Fruit fly (Drosophila melanogaster) whole organism, embryonic: Measurements from ENCODE around the gene MAGE.

ENCODE experiments used
- Atf6 ChIP-seq: fragments of 200-800 bp; sonication (Bioruptor generic); IDR thresholded peaks from 2 replicates; pipeline ENCODE4 v1.3.6; 2022; ENCODE audit warnings: missing biosample characterization, missing genetic modification characterization
- B-H1 ChIP-seq: fragments of 200-800 bp; sonication (Bioruptor generic); IDR thresholded peaks from 3 replicates; pipeline ENCODE4 v1.3.6; 2022; ENCODE audit warnings: missing biosample characterization, missing genetic modification characterization
- BEAF-32 ChIP-seq: fragments of 200-800 bp; sonication (Bioruptor generic); optimal IDR thresholded peaks from 3 replicates; lab custom pipeline; 2017; ENCODE audit warnings: missing biosample characterization, missing genetic modification characterization, mild to moderate bottlenecking, moderate library complexity, missing genetic modification reagents
- Bdp1 ChIP-seq: fragments of 200-800 bp; sonication (Bioruptor generic); optimal IDR thresholded peaks from 3 replicates; lab custom pipeline; 2016; ENCODE audit warnings: missing biosample characterization, missing genetic modification characterization
- C15 ChIP-seq: fragments of 200-800 bp; sonication (Bioruptor generic); IDR thresholded peaks from 3 replicates; pipeline ENCODE4 v1.3.6; 2022; ENCODE audit warnings: missing biosample characterization, missing genetic modification characterization
- CG10147 ChIP-seq: fragments of 200-800 bp; sonication (Bioruptor generic); optimal IDR thresholded peaks from 2 replicates; lab custom pipeline; 2019; ENCODE audit warnings: missing biosample characterization, mild to moderate bottlenecking, missing genetic modification characterization, moderate library complexity
- CG10431 ChIP-seq: fragments of 200-800 bp; sonication (Bioruptor generic); optimal IDR thresholded peaks from 3 replicates; lab custom pipeline; 2018; ENCODE audit warnings: missing biosample characterization, mild to moderate bottlenecking, missing genetic modification characterization
- CG12104 ChIP-seq: fragments of 200-800 bp; sonication (Bioruptor generic); optimal IDR thresholded peaks from 3 replicates; lab custom pipeline; 2016; ENCODE audit warnings: missing biosample characterization, missing genetic modification characterization
- CG17359 ChIP-seq: fragments of 200-800 bp; sonication (Bioruptor generic); optimal IDR thresholded peaks from 3 replicates; lab custom pipeline; 2018; ENCODE audit warnings: missing biosample characterization, mild to moderate bottlenecking, missing genetic modification characterization, moderate library complexity
- CG2129 ChIP-seq: fragments of 200-800 bp; sonication (Bioruptor generic); IDR thresholded peaks from 2 replicates; pipeline ENCODE4 v1.3.6; 2022; ENCODE audit warnings: missing biosample characterization, missing genetic modification characterization; ENCODE audit not compliant: partially characterized antibody
- CG2875 ChIP-seq: fragments of 200-800 bp; sonication (Bioruptor generic); optimal IDR thresholded peaks from 2 replicates; lab custom pipeline; 2017; ENCODE audit warnings: missing biosample characterization, mild to moderate bottlenecking, missing genetic modification characterization, missing genetic modification reagents
- CG34422 ChIP-seq: fragments of 200-800 bp; sonication (Bioruptor generic); IDR thresholded peaks from 3 replicates; pipeline ENCODE4 v1.3.6; 2022; ENCODE audit warnings: missing biosample characterization, missing genetic modification characterization
- CG3847 ChIP-seq: fragments of 200-800 bp; sonication (Bioruptor generic); IDR thresholded peaks from 2 replicates; pipeline ENCODE4 v1.3.6; 2022; ENCODE audit warnings: missing biosample characterization, missing genetic modification characterization
- CG43689 ChIP-seq: fragments of 200-800 bp; sonication (Bioruptor generic); IDR thresholded peaks from 2 replicates; pipeline ENCODE4 v1.3.6; 2022; ENCODE audit warnings: missing biosample characterization, missing genetic modification characterization
- CG4730 ChIP-seq: fragments of 200-800 bp; sonication (Bioruptor generic); IDR thresholded peaks from 2 replicates; pipeline ENCODE4 v1.3.6; 2022; ENCODE audit warnings: missing biosample characterization, missing genetic modification characterization
- CG5180 ChIP-seq: fragments of 200-800 bp; sonication (Bioruptor generic); optimal IDR thresholded peaks from 3 replicates; lab custom pipeline; 2017; ENCODE audit warnings: missing biosample characterization, missing genetic modification characterization, mild to moderate bottlenecking, moderate library complexity, missing genetic modification reagents
- CG6765 ChIP-seq: fragments of 200-800 bp; sonication (Bioruptor generic); optimal IDR thresholded peaks from 3 replicates; lab custom pipeline; 2017; ENCODE audit warnings: missing biosample characterization, mild to moderate bottlenecking, missing genetic modification characterization
- CG6791 ChIP-seq: fragments of 200-800 bp; sonication (Bioruptor generic); IDR thresholded peaks from 3 replicates; pipeline ENCODE4 v1.3.6; 2022; ENCODE audit warnings: missing biosample characterization, missing genetic modification characterization; ENCODE audit not compliant: partially characterized antibody
- CG7745 ChIP-seq: fragments of 200-800 bp; sonication (Bioruptor generic); optimal IDR thresholded peaks from 2 replicates; lab custom pipeline; 2018; ENCODE audit warnings: missing biosample characterization, mild to moderate bottlenecking, missing genetic modification characterization, moderate library complexity
- CG7963 ChIP-seq: fragments of 200-800 bp; sonication (Bioruptor generic); IDR thresholded peaks from 3 replicates; pipeline ENCODE4 v1.3.6; 2022; ENCODE audit warnings: missing biosample characterization, missing genetic modification characterization; ENCODE audit not compliant: partially characterized antibody
- CG8290 ChIP-seq, 3 experiments: fragments of 200-800 bp; sonication (Bioruptor generic); optimal IDR thresholded peaks; 2 replicates each; lab custom pipeline; 2016 to 2019; ENCODE audit warnings: missing biosample characterization in 3 of 3, missing genetic modification characterization in 3 of 3, mild to moderate bottlenecking in 2 of 3, moderate library complexity in 1 of 3
- Dbx ChIP-seq: fragments of 200-800 bp; sonication (Bioruptor generic); IDR thresholded peaks from 3 replicates; pipeline ENCODE4 v1.3.6; 2022; ENCODE audit warnings: missing biosample characterization, missing genetic modification characterization
- E2f2 ChIP-seq: fragments of 200-800 bp; sonication (Bioruptor generic); IDR thresholded peaks from 2 replicates; pipeline ENCODE4 v1.3.6; 2022; ENCODE audit warnings: missing biosample characterization, missing genetic modification characterization
- Fer1 ChIP-seq: fragments of 200-800 bp; sonication (Bioruptor generic); optimal IDR thresholded peaks from 2 replicates; lab custom pipeline; 2017; ENCODE audit warnings: missing biosample characterization, mild to moderate bottlenecking, missing genetic modification characterization
- Gug ChIP-seq: fragments of 200-800 bp; sonication (Bioruptor generic); IDR thresholded peaks from 4 replicates; pipeline ENCODE4 v1.3.6; 2022; ENCODE audit warnings: missing biosample characterization, missing genetic modification characterization
- HLH3B ChIP-seq: fragments of 200-800 bp; sonication (Bioruptor generic); IDR thresholded peaks from 2 replicates; pipeline ENCODE4 v1.3.6; 2022; ENCODE audit warnings: missing biosample characterization, missing genetic modification characterization
- Jarid2 ChIP-seq: fragments of 200-800 bp; sonication (Bioruptor generic); optimal IDR thresholded peaks from 3 replicates; lab custom pipeline; 2017; ENCODE audit warnings: mild to moderate bottlenecking, missing biosample characterization, missing genetic modification reagents, missing genetic modification characterization
- Kr ChIP-seq: fragments of 200-800 bp; sonication (Bioruptor generic); optimal IDR thresholded peaks from 2 replicates; lab custom pipeline; 2017; ENCODE audit warnings: missing biosample characterization, mild to moderate bottlenecking, missing genetic modification characterization
- MBD-R2 ChIP-seq: fragments of 200-800 bp; sonication (Bioruptor generic); IDR thresholded peaks from 2 replicates; pipeline ENCODE4 v1.3.6; 2022; ENCODE audit warnings: missing biosample characterization, missing genetic modification characterization
- Mad ChIP-seq: fragments of 200-800 bp; sonication (Bioruptor generic); optimal IDR thresholded peaks from 2 replicates; lab custom pipeline; 2016; ENCODE audit warnings: missing biosample characterization, missing genetic modification characterization
- Med ChIP-seq: fragments of 200-800 bp; sonication (Bioruptor generic); peaks from one replicate; lab custom pipeline; 2016; ENCODE audit warnings: missing biosample characterization, missing genetic modification characterization, mild to moderate bottlenecking, inconsistent platforms, moderate library complexity
- NFAT ChIP-seq: fragments of 200-800 bp; sonication (Bioruptor generic); IDR thresholded peaks from 2 replicates; pipeline ENCODE4 v1.3.6; 2022; ENCODE audit warnings: missing biosample characterization, missing genetic modification characterization
- TFAM ChIP-seq: fragments of 200-800 bp; sonication (Bioruptor generic); optimal IDR thresholded peaks from 2 replicates; lab custom pipeline; 2017; ENCODE audit warnings: missing biosample characterization, missing genetic modification characterization, inconsistent platforms
- YL-1 ChIP-seq: fragments of 200-800 bp; sonication (Bioruptor generic); optimal IDR thresholded peaks from 3 replicates; lab custom pipeline; 2017; ENCODE audit warnings: missing biosample characterization, mild to moderate bottlenecking, missing genetic modification characterization
- ac ChIP-seq: fragments of 200-800 bp; sonication (Bioruptor generic); optimal IDR thresholded peaks from 3 replicates; lab custom pipeline; 2017; ENCODE audit warnings: missing biosample characterization, mild to moderate bottlenecking, missing genetic modification characterization
- bbx ChIP-seq: fragments of 200-800 bp; sonication (Bioruptor generic); IDR thresholded peaks from 2 replicates; pipeline ENCODE4 v1.3.6; 2022; ENCODE audit warnings: missing biosample characterization, missing genetic modification characterization; ENCODE audit not compliant: partially characterized antibody
- cas ChIP-seq: fragments of 200-800 bp; sonication (Bioruptor generic); IDR thresholded peaks from 2 replicates; pipeline ENCODE4 v1.3.6; 2022; ENCODE audit warnings: missing biosample characterization, missing genetic modification characterization
- chinmo ChIP-seq: fragments of 200-800 bp; sonication (Bioruptor generic); IDR thresholded peaks from 4 replicates; pipeline ENCODE4 v1.3.6; 2022; ENCODE audit warnings: missing biosample characterization, missing genetic modification characterization; ENCODE audit not compliant: partially characterized antibody
- chn ChIP-seq: fragments of 200-800 bp; sonication (Bioruptor generic); optimal IDR thresholded peaks from 2 replicates; lab custom pipeline; 2016; ENCODE audit warnings: missing biosample characterization, missing genetic modification characterization
- corto ChIP-seq: fragments of 200-800 bp; sonication (Bioruptor generic); optimal IDR thresholded peaks from 2 replicates; lab custom pipeline; 2016; ENCODE audit warnings: missing biosample characterization, mild to moderate bottlenecking, missing genetic modification characterization, moderate library complexity
- dimm ChIP-seq: fragments of 200-800 bp; sonication (Bioruptor generic); IDR thresholded peaks from 2 replicates; pipeline ENCODE4 v1.3.6; 2022; ENCODE audit warnings: missing biosample characterization, missing genetic modification characterization
- fru ChIP-seq: fragments of >200 bp; optimal IDR thresholded peaks from 2 replicates; lab custom pipeline; 2017
- h ChIP-seq: fragments of >200 bp; optimal IDR thresholded peaks from 2 replicates; lab custom pipeline; 2017
- kni ChIP-seq: fragments of 200-800 bp; sonication (Bioruptor generic); optimal IDR thresholded peaks from 3 replicates; lab custom pipeline; 2017; ENCODE audit warnings: mild to moderate bottlenecking, missing biosample characterization, missing genetic modification reagents, missing genetic modification characterization
- knrl ChIP-seq: fragments of 200-800 bp; sonication (Bioruptor generic); IDR thresholded peaks from 3 replicates; pipeline ENCODE4 v1.3.6; 2022; ENCODE audit warnings: missing biosample characterization, missing genetic modification characterization; ENCODE audit not compliant: partially characterized antibody
- lola ChIP-seq, 3 experiments: fragments of >200 bp in 2 of 3; fragments of 200-800 bp in 1 of 3; sonication (Bioruptor generic) in 1 of 3; optimal IDR thresholded peaks; 2 replicates each; lab custom pipeline; 2017 to 2019; ENCODE audit warnings: missing biosample characterization in 3 of 3, missing genetic modification characterization in 3 of 3, mild to moderate bottlenecking in 1 of 3, moderate library complexity in 1 of 3
- onecut ChIP-seq: fragments of 200-800 bp; sonication (Bioruptor generic); IDR thresholded peaks from 2 replicates; pipeline ENCODE4 v1.3.6; 2022; ENCODE audit warnings: missing biosample characterization, missing genetic modification characterization
- sens ChIP-seq: fragments of 200-800 bp; sonication (Bioruptor generic); peaks from one replicate; lab custom pipeline; 2016; ENCODE audit warnings: missing biosample characterization, missing genetic modification characterization
- ssp ChIP-seq: fragments of 200-800 bp; sonication (Bioruptor generic); IDR thresholded peaks from 2 replicates; pipeline ENCODE4 v1.3.6; 2022; ENCODE audit warnings: missing biosample characterization, missing genetic modification characterization
- trh ChIP-seq: fragments of 200-800 bp; sonication (Bioruptor generic); optimal IDR thresholded peaks from 2 replicates; lab custom pipeline; 2016; ENCODE audit warnings: missing biosample characterization, missing genetic modification characterization
- vvl ChIP-seq: fragments of 200-800 bp; sonication (Bioruptor generic); IDR thresholded peaks from 2 replicates; pipeline ENCODE4 v1.3.6; 2022; ENCODE audit warnings: missing biosample characterization, missing genetic modification characterization

MAGE gene

dm6 chr3R:7130827-7131226 is 24.2 kb downstream of the MAGE start (continued):
- TF ChIP-seq C15 (GFP tag; lab: Robert Waterston, UW) (no peak), cas (no peak), knrl (peak; percentile 86), Dbx (GFP tag; lab: Robert Waterston, UW) (0 out of 3 replicates have a peak, but pooled peaks have one; percentile 32), Mad (GFP tag; lab: Kevin White, UChicago) (no peak), NFAT (GFP tag; lab: Robert Waterston, UW) (no peak), HLH3B (0 out of 2 replicates have a peak, but pooled peaks have one; percentile 10), E2f2 (GFP tag; lab: Robert Waterston, UW) (peak; percentile 85), Med (GFP tag; lab: Kevin White, UChicago) (peak; percentile 68), CG10147 (GFP tag; lab: Kevin White, UChicago) (no peak), fru (lab: Kevin White, UChicago) (no peak), CG3847 (no peak), ssp (GFP tag; lab: Robert Waterston, UW) (no peak), CG34422 (GFP tag; lab: Robert Waterston, UW) (no peak), BEAF-32 (peak; percentile 79), dimm (GFP tag; lab: Robert Waterston, UW) (no peak), bbx (GFP tag; lab: Robert Waterston, UW) (peak; percentile 98), onecut (GFP tag; lab: Robert Waterston, UW) (no peak), Bdp1 (peak; percentile 100), CG17359 (no peak), lola (GFP tag; optimal IDR thresholded peaks at IDR 0.05; lab: Kevin White, UChicago) (no peak), trh (GFP tag; lab: Kevin White, UChicago) (no peak), sens (GFP tag; lab: Kevin White, UChicago) (peak; percentile 64), CG10431 (no peak), CG8290 (GFP tag; optimal IDR thresholded peaks at IDR 0.05; lab: Kevin White, UChicago) (no peak), CG8290 (tag; optimal IDR thresholded peaks at IDR 0.05; lab: Kevin White, UChicago) (no peak), CG7745 (no peak), Atf6 (no peak), CG2129 (peak; percentile 81), chn (GFP tag; lab: Kevin White, UChicago) (no peak), CG6765 (GFP tag; lab: Kevin White, UChicago) (no peak), CG6791 (GFP tag; lab: Robert Waterston, UW) (peak; percentile 98), vvl (GFP tag; lab: Robert Waterston, UW) (no peak), CG5180 (GFP tag; lab: Kevin White, UChicago) (no peak)

dm6 chr3R:7129280-7130069 is 25.5 kb downstream of the MAGE start, which contains the start of gene CG31248:
Gene CG31248 (plus strand): TSS chr3R:7129320.
- TF ChIP-seq TFAM (GFP tag; lab: Kevin White, UChicago), result no peak
- TF ChIP-seq CG7963 (GFP tag; lab: Robert Waterston, UW), result peak; percentile 63; the same call in 2 of the 3 replicates
- no peak for TF ChIP-seq B-H1 (GFP tag; lab: Robert Waterston, UW)
- TF ChIP-seq h (lab: Kevin White, UChicago), result no peak
- TF ChIP-seq Jarid2 (GFP tag; lab: Kevin White, UChicago), result no peak
- TF ChIP-seq Kr (GFP tag; lab: Kevin White, UChicago), result no peak
- no peak for TF ChIP-seq CG2875 (GFP tag; lab: Kevin White, UChicago)
- no peak for TF ChIP-seq CG4730 (GFP tag; lab: Robert Waterston, UW)
- peak; percentile 52; the same call in 1 of the 4 replicates for TF ChIP-seq chinmo
- no peak for TF ChIP-seq CG43689
- TF ChIP-seq corto, result no peak
- no peak for TF ChIP-seq YL-1 (GFP tag; lab: Kevin White, UChicago)
- peak; percentile 13; the same call in 1 of the 2 replicates for TF ChIP-seq MBD-R2 (GFP tag; lab: Robert Waterston, UW)
- no peak for TF ChIP-seq ac (GFP tag; lab: Kevin White, UChicago)
- peak; percentile 68 for TF ChIP-seq Fer1 (GFP tag; lab: Kevin White, UChicago)
- no peak for TF ChIP-seq Gug (GFP tag; lab: Robert Waterston, UW)
- no peak for TF ChIP-seq CG12104
- TF ChIP-seq kni (GFP tag; lab: Kevin White, UChicago), result peak; percentile 12
- TF ChIP-seq CG8290 (GFP tag; optimal IDR thresholded peaks at IDR 0.05; lab: Kevin White, UChicago), result no peak
- TF ChIP-seq CG8290 (tag; optimal IDR thresholded peaks at IDR 0.05; lab: Kevin White, UChicago), result no peak
